Fruit fly (Drosophila melanogaster) Kc167 (cell line): ENCODE results near the gene CG32104.

Source experiments
- Myc ChIP-seq: fragments of >200 bp; optimal IDR thresholded peaks from 2 replicates; lab custom pipeline; 2017; ENCODE audit warnings: missing external identifiers
- Sin3A ChIP-seq: fragments of >200 bp; optimal IDR thresholded peaks from 2 replicates; lab custom pipeline; 2018; ENCODE audit warnings: missing external identifiers
- insv ChIP-seq: fragments of >200 bp; optimal IDR thresholded peaks from 3 replicates; lab custom pipeline; 2018; ENCODE audit warnings: missing external identifiers
- psq ChIP-seq: fragments of >200 bp; optimal IDR thresholded peaks from 2 replicates; lab custom pipeline; 2017; ENCODE audit warnings: missing external identifiers

- no peak for TF ChIP-seq Myc
- no peak for TF ChIP-seq insv (lab: Kevin White, UChicago)
- no peak for TF ChIP-seq psq (lab: Kevin White, UChicago)
- TF ChIP-seq Sin3A (lab: Kevin White, UChicago), result no peak
These were observed 48.4 kb upstream of the CG32104 start for dm6 chr3L:12447501-12447900.
